Fruit fly (Drosophila melanogaster) whole organism, prepupa: ENCODE results near the gene Rala.

ENCODE experiments used
- Blimp-1 ChIP-seq: fragments of 200-800 bp; sonication (Bioruptor generic); optimal IDR thresholded peaks from 3 replicates; lab custom pipeline; 2017; ENCODE audit warnings: missing biosample characterization, missing genetic modification characterization, mild to moderate bottlenecking, moderate library complexity, missing genetic modification reagents
- CG11294 ChIP-seq: fragments of 200-800 bp; sonication (Bioruptor generic); IDR thresholded peaks from 2 replicates; pipeline ENCODE4 v1.3.6; 2022; ENCODE audit warnings: missing biosample characterization, missing genetic modification characterization
- CG11762 ChIP-seq: fragments of 200-800 bp; sonication (Bioruptor generic); optimal IDR thresholded peaks from 3 replicates; lab custom pipeline; 2016; ENCODE audit warnings: missing biosample characterization, missing genetic modification characterization; ENCODE audit not compliant: insufficient read depth
- CG11902 ChIP-seq: fragments of 200-800 bp; sonication (Bioruptor generic); optimal IDR thresholded peaks from 3 replicates; lab custom pipeline; 2016; ENCODE audit warnings: missing biosample characterization, missing genetic modification characterization
- CG15336 ChIP-seq: fragments of 200-800 bp; sonication (Bioruptor generic); IDR thresholded peaks from 2 replicates; pipeline ENCODE4 v1.3.6; 2022; ENCODE audit warnings: missing biosample characterization, missing genetic modification characterization
- CG1621 ChIP-seq: fragments of 200-800 bp; sonication (Bioruptor generic); optimal IDR thresholded peaks from 3 replicates; lab custom pipeline; 2018; ENCODE audit warnings: missing biosample characterization, mild to moderate bottlenecking, missing genetic modification characterization
- CG16779 ChIP-seq: fragments of 200-800 bp; sonication (Bioruptor generic); optimal IDR thresholded peaks from 3 replicates; lab custom pipeline; 2017; ENCODE audit warnings: missing biosample characterization, mild to moderate bottlenecking, missing genetic modification characterization
- CG31627 ChIP-seq: fragments of 200-800 bp; sonication (Bioruptor generic); optimal IDR thresholded peaks from 3 replicates; lab custom pipeline; 2016; ENCODE audit warnings: missing biosample characterization, missing genetic modification characterization
- CG32006 ChIP-seq: fragments of 200-800 bp; sonication (Bioruptor generic); optimal IDR thresholded peaks from 3 replicates; lab custom pipeline; 2017; ENCODE audit warnings: missing biosample characterization, mild to moderate bottlenecking, missing genetic modification characterization
- CG34406 ChIP-seq: fragments of 200-800 bp; sonication (Bioruptor generic); optimal IDR thresholded peaks from 3 replicates; lab custom pipeline; 2016; ENCODE audit warnings: missing biosample characterization, missing genetic modification characterization
- CG6276 ChIP-seq: fragments of 200-800 bp; sonication (Bioruptor generic); optimal IDR thresholded peaks from 2 replicates; lab custom pipeline; 2017; ENCODE audit warnings: missing biosample characterization, mild to moderate bottlenecking, missing genetic modification characterization
- CG6808 ChIP-seq: fragments of 200-800 bp; sonication (Bioruptor generic); optimal IDR thresholded peaks from 3 replicates; lab custom pipeline; 2017; ENCODE audit warnings: missing biosample characterization, missing genetic modification characterization, mild to moderate bottlenecking, moderate library complexity, missing genetic modification reagents
- CG7368 ChIP-seq: fragments of 200-800 bp; sonication (Bioruptor generic); optimal IDR thresholded peaks from 3 replicates; lab custom pipeline; 2016; ENCODE audit warnings: missing biosample characterization, missing genetic modification characterization
- CG8119 ChIP-seq: fragments of 200-800 bp; sonication (Bioruptor generic); IDR thresholded peaks from 3 replicates; pipeline ENCODE4 v1.3.6; 2022; ENCODE audit warnings: missing biosample characterization, missing genetic modification characterization
- CG8632 ChIP-seq: fragments of 200-800 bp; sonication (Bioruptor generic); optimal IDR thresholded peaks from 3 replicates; lab custom pipeline; 2016; ENCODE audit warnings: missing biosample characterization, missing genetic modification characterization
- Eip78C ChIP-seq: fragments of 200-800 bp; sonication (Bioruptor generic); peaks from one replicate; lab custom pipeline; 2016; ENCODE audit warnings: missing biosample characterization, missing genetic modification characterization
- Eip93F ChIP-seq: fragments of 200-800 bp; sonication (Bioruptor generic); optimal IDR thresholded peaks from 2 replicates; lab custom pipeline; 2016; ENCODE audit warnings: missing biosample characterization, mild to moderate bottlenecking, missing genetic modification characterization
- Ets96B ChIP-seq: fragments of 200-800 bp; optimal IDR thresholded peaks from 2 replicates; lab custom pipeline; 2019; ENCODE audit warnings: missing biosample characterization, mild to moderate bottlenecking, missing genetic modification characterization, moderate library complexity
- Gug ChIP-seq: fragments of 200-800 bp; sonication (Bioruptor generic); IDR thresholded peaks from 2 replicates; pipeline ENCODE4 v1.3.6; 2022; ENCODE audit warnings: missing biosample characterization, missing genetic modification characterization
- Hr38 ChIP-seq: sonication (Bioruptor generic); optimal IDR thresholded peaks from 2 replicates; lab custom pipeline; 2016; ENCODE audit warnings: missing biosample characterization, missing genetic modification characterization
- Hr39 ChIP-seq: fragments of 200-800 bp; sonication (Bioruptor generic); optimal IDR thresholded peaks from 2 replicates; lab custom pipeline; 2016; ENCODE audit warnings: missing biosample characterization, missing genetic modification characterization
- Hr4 ChIP-seq: fragments of 200-800 bp; sonication (Bioruptor generic); optimal IDR thresholded peaks from 3 replicates; lab custom pipeline; 2016; ENCODE audit warnings: missing biosample characterization, missing genetic modification characterization
- Lpt ChIP-seq: fragments of 200-800 bp; sonication (Bioruptor generic); optimal IDR thresholded peaks from 3 replicates; lab custom pipeline; 2016; ENCODE audit warnings: missing biosample characterization, missing genetic modification characterization
- Met ChIP-seq: fragments of 200-800 bp; sonication (Bioruptor generic); optimal IDR thresholded peaks from 3 replicates; lab custom pipeline; 2016; ENCODE audit warnings: missing biosample characterization, missing genetic modification characterization
- Smox ChIP-seq: fragments of 200-800 bp; sonication (Bioruptor generic); optimal IDR thresholded peaks from 3 replicates; lab custom pipeline; 2016; ENCODE audit warnings: missing biosample characterization, missing genetic modification characterization
- Sox102F ChIP-seq: fragments of 200-800 bp; sonication (Bioruptor generic); optimal IDR thresholded peaks from 2 replicates; lab custom pipeline; 2016; ENCODE audit warnings: missing biosample characterization, mild to moderate bottlenecking, missing genetic modification characterization
- Sox14 ChIP-seq: fragments of 200-800 bp; sonication (Bioruptor generic); optimal IDR thresholded peaks from 3 replicates; lab custom pipeline; 2016; ENCODE audit warnings: missing biosample characterization, missing genetic modification characterization
- achi ChIP-seq: fragments of 200-800 bp; sonication (Bioruptor generic); optimal IDR thresholded peaks from 3 replicates; lab custom pipeline; 2016; ENCODE audit warnings: missing biosample characterization, missing genetic modification characterization
- acj6 ChIP-seq: fragments of 200-800 bp; sonication (Bioruptor generic); optimal IDR thresholded peaks from 3 replicates; lab custom pipeline; 2016; ENCODE audit warnings: missing biosample characterization, missing genetic modification characterization
- cyc ChIP-seq: fragments of 200-800 bp; sonication (Bioruptor generic); optimal IDR thresholded peaks from 3 replicates; lab custom pipeline; 2016; ENCODE audit warnings: missing biosample characterization, missing genetic modification characterization
- dac ChIP-seq: fragments of 200-800 bp; sonication (Bioruptor generic); optimal IDR thresholded peaks from 2 replicates; lab custom pipeline; 2017; ENCODE audit warnings: missing biosample characterization, mild to moderate bottlenecking, missing genetic modification characterization
- dsx ChIP-seq: fragments of 200-800 bp; optimal IDR thresholded peaks from 3 replicates; lab custom pipeline; 2019; ENCODE audit warnings: missing biosample characterization, mild to moderate bottlenecking, missing genetic modification characterization, moderate library complexity; ENCODE audit not compliant: poor library complexity, severe bottlenecking
- esn ChIP-seq: fragments of 200-800 bp; sonication (Bioruptor generic); optimal IDR thresholded peaks from 2 replicates; lab custom pipeline; 2016; ENCODE audit warnings: missing biosample characterization, mild to moderate bottlenecking, missing genetic modification characterization, moderate library complexity
- fd59A ChIP-seq: fragments of 200-800 bp; sonication (Bioruptor generic); optimal IDR thresholded peaks from 2 replicates; lab custom pipeline; 2017; ENCODE audit warnings: missing biosample characterization, mild to moderate bottlenecking, missing genetic modification characterization, missing genetic modification reagents
- fkh ChIP-seq: fragments of 200-800 bp; sonication (Bioruptor generic); optimal IDR thresholded peaks from 3 replicates; lab custom pipeline; 2017; ENCODE audit warnings: missing biosample characterization, mild to moderate bottlenecking, missing genetic modification characterization, moderate library complexity
- lz ChIP-seq: fragments of 200-800 bp; sonication (Bioruptor generic); optimal IDR thresholded peaks from 3 replicates; lab custom pipeline; 2016; ENCODE audit warnings: missing biosample characterization, missing genetic modification characterization
- net ChIP-seq: fragments of 200-800 bp; sonication (Bioruptor generic); optimal IDR thresholded peaks from 3 replicates; lab custom pipeline; 2016; ENCODE audit warnings: missing biosample characterization, missing genetic modification characterization
- pdm3 ChIP-seq: fragments of 200-800 bp; sonication (Bioruptor generic); optimal IDR thresholded peaks from 3 replicates; lab custom pipeline; 2016; ENCODE audit warnings: missing biosample characterization, missing genetic modification characterization
- salr ChIP-seq, 2 experiments: fragments of 200-800 bp; sonication (Bioruptor generic); optimal IDR thresholded peaks; 3 replicates each; lab custom pipeline; 2016 to 2018; ENCODE audit warnings: missing biosample characterization in 2 of 2, missing genetic modification characterization in 2 of 2, mild to moderate bottlenecking in 1 of 2
- spab ChIP-seq: fragments of 200-800 bp; sonication (Bioruptor generic); optimal IDR thresholded peaks from 2 replicates; lab custom pipeline; 2017; ENCODE audit warnings: missing biosample characterization, mild to moderate bottlenecking, missing genetic modification characterization, missing genetic modification reagents
- ss ChIP-seq, 2 experiments: fragments of 200-800 bp; sonication (Bioruptor generic); optimal IDR thresholded peaks; 2 replicates in 1 of 2; 3 replicates in 1 of 2; lab custom pipeline; 2017 to 2018; ENCODE audit warnings: mild to moderate bottlenecking in 2 of 2, missing biosample characterization in 2 of 2, missing genetic modification characterization in 2 of 2, moderate library complexity in 1 of 2
- svp ChIP-seq: fragments of 200-800 bp; sonication (Bioruptor generic); peaks from one replicate; lab custom pipeline; 2016; ENCODE audit warnings: missing biosample characterization, missing genetic modification characterization
- topi ChIP-seq: fragments of 200-800 bp; sonication (Bioruptor generic); optimal IDR thresholded peaks from 3 replicates; lab custom pipeline; 2016; ENCODE audit warnings: missing biosample characterization, missing genetic modification characterization

Gene Rala

DNA sequence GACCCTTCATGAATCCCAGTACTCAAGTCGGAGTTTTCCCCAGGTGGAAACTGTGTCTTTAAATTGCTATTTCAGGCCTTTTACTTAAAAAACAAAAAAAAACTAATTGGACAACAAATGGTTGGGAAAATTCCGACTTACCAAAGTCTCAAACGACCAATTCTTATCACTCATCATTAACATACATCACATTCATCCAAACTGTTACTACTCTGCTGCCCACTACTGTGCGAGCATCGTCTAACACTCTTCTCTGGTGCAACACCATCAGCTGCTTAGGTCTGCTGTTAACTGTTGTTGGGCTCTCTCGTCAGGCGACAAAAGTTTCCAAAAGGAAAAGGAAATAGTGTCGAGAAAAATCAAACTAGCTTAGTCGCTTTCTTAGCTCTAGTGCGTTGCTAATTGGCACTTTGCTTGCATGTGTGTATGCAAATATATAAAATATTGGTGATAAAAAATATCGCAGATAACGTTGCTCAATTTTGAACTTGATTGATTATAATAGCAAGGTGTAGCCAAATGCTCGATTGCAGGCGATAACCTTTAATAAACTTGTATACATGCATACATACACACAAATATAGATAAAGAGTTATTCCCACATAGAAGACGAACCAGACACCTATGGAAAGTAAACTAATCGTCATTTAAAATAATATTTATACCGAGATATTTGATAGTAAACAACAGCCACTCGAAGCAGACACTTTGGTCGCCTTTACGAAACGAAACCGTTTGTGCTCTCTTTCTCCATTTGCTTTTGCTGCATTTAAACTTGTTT lies 25.3 kb downstream of the Rala start (continued):
- peak; percentile 13; the same call in 1 of the 2 replicates for TF ChIP-seq CG15336 (GFP tag; lab: Robert Waterston, UW)
- peak in 1 of 2 experiments; percentile 6 for TF ChIP-seq ss (GFP tag; optimal IDR thresholded peaks at IDR 0.05; lab: Kevin White, UChicago)
- peak; percentile 42 for TF ChIP-seq CG34406 (GFP tag; lab: Kevin White, UChicago)
- peak; percentile 70 for TF ChIP-seq Sox14
- peak; percentile 15 for TF ChIP-seq CG11902
- TF ChIP-seq CG8632: peak; percentile 63
- TF ChIP-seq fkh: peak; percentile 68
- peak; percentile 49 for TF ChIP-seq Lpt (GFP tag; lab: Kevin White, UChicago)
- peak; percentile 71 for TF ChIP-seq CG31627 (GFP tag; lab: Kevin White, UChicago)
- peak; percentile 82 for TF ChIP-seq Met (GFP tag; lab: Kevin White, UChicago)
- peak; percentile 77 for TF ChIP-seq Smox
- peak; percentile 74 for TF ChIP-seq Hr39
- TF ChIP-seq achi (GFP tag; lab: Kevin White, UChicago): peak; percentile 75
- TF ChIP-seq esn (GFP tag; lab: Kevin White, UChicago): peak; percentile 83
- peak; percentile 92 for TF ChIP-seq Eip78C (GFP tag; lab: Kevin White, UChicago)
- TF ChIP-seq cyc (GFP tag; lab: Kevin White, UChicago): peak; percentile 70
- TF ChIP-seq CG11294 (GFP tag; lab: Robert Waterston, UW): peak; percentile 5; the same call in 1 of the 2 replicates
- peak; percentile 57 for TF ChIP-seq CG6808 (GFP tag; lab: Kevin White, UChicago)
- peak; percentile 41 for TF ChIP-seq Ets96B
- peak; percentile 59 for TF ChIP-seq CG8119 (GFP tag; lab: Robert Waterston, UW)
- no peak for TF ChIP-seq Hr38
- TF ChIP-seq dac (GFP tag; lab: Kevin White, UChicago): peak; percentile 70

DNA sequence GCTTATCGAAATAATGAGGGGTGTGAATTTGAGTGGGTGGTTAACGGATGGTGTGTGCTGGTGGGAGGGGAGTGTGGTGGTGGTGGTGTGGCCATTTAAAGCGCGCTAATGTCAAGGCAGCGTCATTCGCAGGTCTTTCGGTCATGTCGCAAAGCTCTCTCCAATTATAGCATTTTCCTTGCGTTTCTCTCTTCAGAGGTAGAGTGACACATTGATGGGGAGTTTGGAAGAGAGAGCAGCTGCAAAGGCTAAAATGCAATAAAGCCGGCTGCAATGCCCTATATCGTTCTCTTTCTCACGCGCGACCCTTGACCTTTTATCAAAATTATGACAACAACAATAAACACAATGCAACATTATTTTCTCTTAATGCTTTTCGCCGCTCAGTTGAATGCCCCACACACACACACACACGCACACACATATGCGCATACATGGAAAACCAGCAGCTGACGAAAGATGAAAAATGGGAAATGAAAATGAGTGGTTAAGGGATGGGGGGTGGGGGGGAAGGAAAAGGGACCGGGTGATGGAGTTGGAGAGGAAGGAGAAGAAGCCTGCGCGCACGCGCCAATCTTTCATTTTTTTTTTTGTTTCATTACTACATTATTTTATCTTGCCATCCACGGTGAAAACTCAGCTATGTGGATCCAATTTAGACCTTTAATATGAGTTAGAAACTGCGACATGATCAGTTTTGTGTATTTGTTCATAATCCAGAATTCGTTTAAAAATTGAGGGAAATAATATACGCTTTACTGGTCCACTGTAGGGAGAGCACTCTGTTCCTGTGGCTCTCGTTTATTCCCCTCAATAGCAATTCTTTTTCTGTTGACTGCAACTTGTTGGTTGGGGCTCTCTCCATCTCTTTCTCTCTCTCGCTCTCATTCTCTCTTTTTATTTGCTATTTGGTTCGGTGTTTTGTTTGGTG lies 27.5 kb downstream of the Rala start:
- TF ChIP-seq spab (GFP tag; lab: Kevin White, UChicago) (peak; percentile 73), Eip78C (GFP tag; lab: Kevin White, UChicago) (peak; percentile 95), CG8632 (peak; percentile 58), Lpt (GFP tag; lab: Kevin White, UChicago) (peak; percentile 86), CG16779 (tag; lab: Kevin White, UChicago) (peak; percentile 68), Smox (peak; percentile 67), CG11294 (GFP tag; lab: Robert Waterston, UW) (peak; percentile 85), lz (GFP tag; lab: Kevin White, UChicago) (peak; percentile 80), salr (GFP tag; optimal IDR thresholded peaks at IDR 0.05; lab: Kevin White, UChicago) (peak; percentile 76 to 78), dac (GFP tag; lab: Kevin White, UChicago) (peak; percentile 86), CG6276 (GFP tag; lab: Kevin White, UChicago) (peak; percentile 89), svp (GFP tag; lab: Kevin White, UChicago) (peak; percentile 80), Gug (GFP tag; lab: Robert Waterston, UW) (peak; percentile 87), CG7368 (GFP tag; lab: Kevin White, UChicago) (peak; percentile 76), fd59A (GFP tag; lab: Kevin White, UChicago) (peak; percentile 80), achi (GFP tag; lab: Kevin White, UChicago) (peak; percentile 84), Blimp-1 (GFP tag; lab: Kevin White, UChicago) (no peak), acj6 (peak; percentile 83), Hr4 (peak; percentile 86), CG11762 (GFP tag; lab: Kevin White, UChicago) (peak; percentile 75), dsx (peak; percentile 78), CG32006 (GFP tag; lab: Kevin White, UChicago) (peak; percentile 91), CG15336 (GFP tag; lab: Robert Waterston, UW) (peak; percentile 93), CG8119 (GFP tag; lab: Robert Waterston, UW) (peak; percentile 90), CG11902 (peak; percentile 53), CG1621 (tag; lab: Kevin White, UChicago) (peak; percentile 74), topi (GFP tag; lab: Kevin White, UChicago) (peak; percentile 80), net (GFP tag; lab: Kevin White, UChicago) (peak; percentile 88), ss (GFP tag; optimal IDR thresholded peaks at IDR 0.05; lab: Kevin White, UChicago) (peak; percentile 79 to 85), Eip93F (GFP tag; lab: Kevin White, UChicago) (no peak), fkh (peak; percentile 44), pdm3 (GFP tag; lab: Kevin White, UChicago) (peak; percentile 89), Sox102F (peak; percentile 65), CG31627 (GFP tag; lab: Kevin White, UChicago) (peak; percentile 79), CG34406 (GFP tag; lab: Kevin White, UChicago) (peak; percentile 76)
